Comparison of ENCODE assay signal across 3 fruit fly cellular contexts in the genomic region with DNA sequence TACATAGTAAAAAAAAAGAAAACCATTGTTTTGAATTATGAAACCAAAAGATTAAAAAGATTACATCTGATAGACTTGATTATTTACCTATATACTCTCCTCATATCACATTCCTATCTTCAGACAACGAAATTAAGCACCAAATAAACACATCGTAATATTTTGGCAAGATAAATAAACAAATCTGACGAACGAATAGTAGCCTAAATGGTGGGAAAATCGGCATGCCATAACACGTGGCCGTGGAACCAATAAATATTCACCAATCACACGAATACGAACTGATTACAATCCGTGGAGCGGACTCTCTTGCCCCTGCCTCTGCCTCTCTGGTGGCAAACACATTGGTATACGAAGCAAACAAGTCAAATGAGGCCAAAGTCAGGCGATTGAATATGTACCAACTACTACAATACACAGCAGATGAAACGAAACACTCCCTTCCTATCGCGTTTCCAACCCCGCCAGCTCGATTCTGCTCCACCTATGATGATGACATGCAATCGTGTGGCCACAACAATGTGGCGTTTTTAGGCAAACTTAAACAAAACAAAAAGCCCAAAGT.
TF ChIP-seq lines count a peak whose summit lies in the region.

No protein-coding gene starts in this region.

- TF ChIP-seq CTCF in whole organism, embryonic (GFP tag; optimal IDR thresholded peaks at IDR 0.05; lab: Kevin White, UChicago), result no peak

TF ChIP-seq in whole organism, adult, 20 proteins besides CTCF, POLR2A, EP300 and RAD21:
- TF ChIP-seq Mnt (GFP tag; optimal IDR thresholded peaks at IDR 0.05; lab: Kevin White, UChicago) (peak; percentile 40), cic (GFP tag; optimal IDR thresholded peaks at IDR 0.05; lab: Kevin White, UChicago) (peak; percentile 44), CG11617 (GFP tag; optimal IDR thresholded peaks at IDR 0.05; lab: Kevin White, UChicago) (no peak)

TF ChIP-seq in whole organism, embryonic, 481 proteins besides CTCF, POLR2A, EP300 and RAD21 (continues in another document):
- TF ChIP-seq CG17186 (GFP tag; optimal IDR thresholded peaks at IDR 0.05; lab: Kevin White, UChicago), result no peak
- TF ChIP-seq CG7987 (GFP tag; optimal IDR thresholded peaks at IDR 0.05; lab: Kevin White, UChicago), result peak; percentile 48
- no peak for TF ChIP-seq eyg (GFP tag; optimal IDR thresholded peaks at IDR 0.05; lab: Kevin White, UChicago)
- peak; percentile 58; the same call in 1 of the 3 replicates for TF ChIP-seq ci (GFP tag; IDR thresholded peaks at IDR 0.05; lab: Robert Waterston, UW)
- peak; percentile 25; the same call in 1 of the 2 replicates for TF ChIP-seq slbo (GFP tag; IDR thresholded peaks at IDR 0.05; lab: Robert Waterston, UW)
- TF ChIP-seq CrebB (tag; optimal IDR thresholded peaks at IDR 0.05; lab: Kevin White, UChicago), result peak; percentile 13
- TF ChIP-seq sug (tag; optimal IDR thresholded peaks at IDR 0.05; lab: Kevin White, UChicago), result peak; percentile 50
- TF ChIP-seq B-H2 (GFP tag; optimal IDR thresholded peaks at IDR 0.05; lab: Kevin White, UChicago), result no peak
- TF ChIP-seq onecut (GFP tag; IDR thresholded peaks at IDR 0.05; lab: Robert Waterston, UW), result 0 out of 2 replicates have a peak, but pooled peaks have one; percentile 9
- peak; percentile 9 for TF ChIP-seq schlank (tag; optimal IDR thresholded peaks at IDR 0.05; lab: Kevin White, UChicago)
- no peak for TF ChIP-seq CG8290 (GFP tag; optimal IDR thresholded peaks at IDR 0.05; lab: Kevin White, UChicago)
- TF ChIP-seq CG8290 (tag; optimal IDR thresholded peaks at IDR 0.05; lab: Kevin White, UChicago), result peak in 1 of 2 experiments; percentile 46
- TF ChIP-seq CG18619 (GFP tag; optimal IDR thresholded peaks at IDR 0.05; lab: Kevin White, UChicago), result no peak
- peak; percentile 46 for TF ChIP-seq mirr (GFP tag; optimal IDR thresholded peaks at IDR 0.05; lab: Kevin White, UChicago)
- peak; percentile 78 for TF ChIP-seq Med (GFP tag; lab: Kevin White, UChicago)
- peak; percentile 4 for TF ChIP-seq CG12299 (tag; optimal IDR thresholded peaks at IDR 0.05; lab: Kevin White, UChicago)
- peak; percentile 45 for TF ChIP-seq CG12769 (tag; optimal IDR thresholded peaks at IDR 0.05; lab: Kevin White, UChicago)
- TF ChIP-seq ATbp (GFP tag; optimal IDR thresholded peaks at IDR 0.05; lab: Kevin White, UChicago), result peak; percentile 14
- peak; percentile 83 for TF ChIP-seq crol (GFP tag; IDR thresholded peaks at IDR 0.05; lab: Robert Waterston, UW)
- peak; percentile 6; the same call in 1 of the 2 replicates for TF ChIP-seq gsb (GFP tag; IDR thresholded peaks at IDR 0.05; lab: Robert Waterston, UW)
- TF ChIP-seq cwo (GFP tag; optimal IDR thresholded peaks at IDR 0.05; lab: Kevin White, UChicago), result peak; percentile 25
- TF ChIP-seq wek (GFP tag; optimal IDR thresholded peaks at IDR 0.05; lab: Kevin White, UChicago), result peak; percentile 28
- peak in 1 of 2 experiments; percentile 57 for TF ChIP-seq Pdp1 (GFP tag; optimal IDR thresholded peaks at IDR 0.05; lab: Kevin White, UChicago)
- TF ChIP-seq E2f1 (GFP tag; IDR thresholded peaks at IDR 0.05; lab: Robert Waterston, UW), result peak; percentile 22; the same call in 1 of the 2 replicates
- no peak for TF ChIP-seq CG34224 (GFP tag; IDR thresholded peaks at IDR 0.05; lab: Robert Waterston, UW; ENCODE audit: partially characterized antibody)
- 0 out of 2 replicates have a peak, but pooled peaks have one; percentile 20 for TF ChIP-seq CG1024 (GFP tag; IDR thresholded peaks at IDR 0.05; lab: Robert Waterston, UW)
- peak; percentile 67; the same call in 1 of the 4 replicates for TF ChIP-seq chinmo (GFP tag; IDR thresholded peaks at IDR 0.05; lab: Robert Waterston, UW; ENCODE audit: partially characterized antibody)
- TF ChIP-seq CG18599 (GFP tag; optimal IDR thresholded peaks at IDR 0.05; lab: Kevin White, UChicago), result no peak
- peak; percentile 32; the same call in 1 of the 2 replicates for TF ChIP-seq Rfx (GFP tag; IDR thresholded peaks at IDR 0.05; lab: Robert Waterston, UW)
- no peak for TF ChIP-seq CG4404 (GFP tag; IDR thresholded peaks at IDR 0.05; lab: Robert Waterston, UW)
- TF ChIP-seq CG6175 (GFP tag; IDR thresholded peaks at IDR 0.05; lab: Robert Waterston, UW), result peak; percentile 70; the same call in 2 of the 3 replicates
- TF ChIP-seq Meics (GFP tag; optimal IDR thresholded peaks at IDR 0.05; lab: Kevin White, UChicago), result peak; percentile 14
- no peak for TF ChIP-seq CG12071 (GFP tag; optimal IDR thresholded peaks at IDR 0.05; lab: Kevin White, UChicago)
- peak; percentile 47 for TF ChIP-seq CG34376 (GFP tag; optimal IDR thresholded peaks at IDR 0.05; lab: Kevin White, UChicago)
- peak; percentile 74; the same call in 1 of the 3 replicates for TF ChIP-seq CG2199 (GFP tag; IDR thresholded peaks at IDR 0.05; lab: Robert Waterston, UW)
- peak; percentile 34; the same call in 1 of the 2 replicates for TF ChIP-seq rib (GFP tag; IDR thresholded peaks at IDR 0.05; lab: Robert Waterston, UW)
- TF ChIP-seq abd-A (tag; optimal IDR thresholded peaks at IDR 0.05; lab: Kevin White, UChicago), result peak; percentile 35
- TF ChIP-seq sd (tag; optimal IDR thresholded peaks at IDR 0.05; lab: Kevin White, UChicago), result peak; percentile 52

TF ChIP-seq in whole organism, prepupa, 60 proteins besides CTCF, POLR2A, EP300 and RAD21:
- TF ChIP-seq fkh (GFP tag; optimal IDR thresholded peaks at IDR 0.05; lab: Kevin White, UChicago) (peak; percentile 67), salr (GFP tag; optimal IDR thresholded peaks at IDR 0.05; lab: Kevin White, UChicago) (no peak)
